Worm (Caenorhabditis elegans) whole organism, L4 larva: ENCODE measurements around the gene lgg-2.
A peak's percentile ranks its signal among the peaks of the same experiment; 100 is the strongest.

ENCODE experiments used
- D1046.2 ChIP-seq: fragments of 200-800 bp; sonication (Bioruptor generic); IDR thresholded peaks from 2 replicates; pipeline ENCODE4 v1.3.6; 2022; ENCODE audit warnings: missing genetic modification characterization, missing compliant biosample characterization
- F10B5.3 ChIP-seq: sonication (generic microtip); optimal IDR thresholded peaks from 2 replicates; lab custom pipeline; 2016; ENCODE audit warnings: mild to moderate bottlenecking, missing genetic modification characterization, missing compliant biosample characterization
- T20F7.1 ChIP-seq: fragments of 200-800 bp; sonication (Bioruptor generic); optimal IDR thresholded peaks from 2 replicates; lab custom pipeline; 2018; ENCODE audit warnings: mild to moderate bottlenecking, missing genetic modification characterization, missing compliant biosample characterization
- Y105C5A.15 ChIP-seq: fragments of 200-800 bp; sonication (Bioruptor generic); IDR thresholded peaks from 2 replicates; pipeline ENCODE4 v1.3.6; 2022; ENCODE audit warnings: missing genetic modification characterization, missing compliant biosample characterization
- Y5F2A.4 ChIP-seq: fragments of 200-800 bp; sonication (Bioruptor generic); optimal IDR thresholded peaks from 2 replicates; lab custom pipeline; 2018; ENCODE audit warnings: mild to moderate bottlenecking, missing genetic modification characterization, missing compliant biosample characterization
- Y75B8A.6 ChIP-seq: fragments of 200-800 bp; sonication (Bioruptor generic); IDR thresholded peaks from 2 replicates; pipeline ENCODE4 v1.3.6; 2022; ENCODE audit warnings: missing genetic modification reagents, missing genetic modification characterization, missing compliant biosample characterization
- ZK337.2 ChIP-seq: fragments of 200-800 bp; sonication (Bioruptor generic); IDR thresholded peaks from 2 replicates; pipeline ENCODE4 v1.3.6; 2022; ENCODE audit warnings: missing genetic modification reagents, missing genetic modification characterization, missing compliant biosample characterization
- ZK546.5 ChIP-seq, 2 experiments: sonication (generic microtip); optimal IDR thresholded peaks; 2 replicates each; lab custom pipeline; 2017; ENCODE audit warnings: missing biosample characterization in 2 of 2, missing genetic modification characterization in 2 of 2
- aha-1 ChIP-seq: fragments of 150-350 bp; peaks from one replicate; lab custom pipeline; 2014; ENCODE audit warnings: missing biosample characterization, missing genetic modification characterization
- aly-2 ChIP-seq: sonication (generic microtip); optimal IDR thresholded peaks from 2 replicates; lab custom pipeline; 2018; ENCODE audit warnings: missing biosample characterization, missing genetic modification characterization
- arid-1 ChIP-seq: fragments of 200-800 bp; sonication (Bioruptor generic); conservative IDR thresholded peaks from 2 replicates; pipeline ENCODE4 v1.3.6; 2022; ENCODE audit warnings: missing genetic modification reagents, missing genetic modification characterization, missing compliant biosample characterization
- ceh-44 ChIP-seq: fragments of 200-800 bp; sonication (Bioruptor generic); IDR thresholded peaks from 2 replicates; pipeline ENCODE4 v1.3.6; 2022; ENCODE audit warnings: missing genetic modification reagents, missing genetic modification characterization, missing compliant biosample characterization
- ceh-62 ChIP-seq: sonication (generic microtip); optimal IDR thresholded peaks from 2 replicates; lab custom pipeline; 2017; ENCODE audit warnings: missing biosample characterization, missing genetic modification characterization
- cey-2 ChIP-seq: sonication (generic microtip); optimal IDR thresholded peaks from 3 replicates; lab custom pipeline; 2017; ENCODE audit warnings: missing genetic modification characterization, mild to moderate bottlenecking, missing compliant biosample characterization, antibody characterized with exemption, borderline replicate concordance; ENCODE audit not compliant: insufficient read depth
- ctbp-1 ChIP-seq: fragments of 200-800 bp; sonication (Bioruptor generic); IDR thresholded peaks from 2 replicates; pipeline ENCODE4 v1.3.6; 2022; ENCODE audit warnings: missing genetic modification reagents, missing genetic modification characterization, missing compliant biosample characterization
- daf-12 ChIP-seq: fragments of 150-350 bp; optimal IDR thresholded peaks from 2 replicates; lab custom pipeline; 2014; ENCODE audit warnings: missing biosample characterization, missing genetic modification reagents, missing genetic modification characterization
- daf-16 ChIP-seq, 3 experiments: sonication (generic microtip); optimal IDR thresholded peaks; 2 replicates each; lab custom pipeline; 2016 to 2017; ENCODE audit warnings: missing genetic modification characterization in 3 of 3, missing genetic modification reagents in 3 of 3, mild to moderate bottlenecking in 2 of 3, missing compliant biosample characterization in 2 of 3, missing biosample characterization in 1 of 3, moderate library complexity in 1 of 3
- daf-8 ChIP-seq: fragments of 200-800 bp; sonication (Bioruptor generic); IDR thresholded peaks from 2 replicates; pipeline ENCODE4 v1.3.6; 2022; ENCODE audit warnings: missing genetic modification characterization, missing compliant biosample characterization
- dmd-9 ChIP-seq: fragments of 200-800 bp; sonication (Bioruptor generic); IDR thresholded peaks from 2 replicates; pipeline ENCODE4 v1.3.6; 2022; ENCODE audit warnings: missing genetic modification reagents, missing genetic modification characterization, missing compliant biosample characterization
- dpl-1 ChIP-seq: fragments of 150-350 bp; optimal IDR thresholded peaks from 2 replicates; lab custom pipeline; 2014; ENCODE audit warnings: missing biosample characterization, missing genetic modification reagents, missing genetic modification characterization
- dve-1 ChIP-seq: sonication (generic microtip); optimal IDR thresholded peaks from 2 replicates; lab custom pipeline; 2017; ENCODE audit warnings: antibody characterized with exemption, mild to moderate bottlenecking, missing genetic modification characterization, missing compliant biosample characterization; ENCODE audit not compliant: insufficient read depth
- fkh-10 ChIP-seq: fragments of 150-350 bp; optimal IDR thresholded peaks from 2 replicates; lab custom pipeline; 2014; ENCODE audit warnings: missing biosample characterization, missing genetic modification reagents, missing genetic modification characterization
- gei-8 ChIP-seq: fragments of 200-800 bp; sonication (Bioruptor generic); optimal IDR thresholded peaks from 2 replicates; lab custom pipeline; 2018; ENCODE audit warnings: mild to moderate bottlenecking, missing genetic modification characterization, missing compliant biosample characterization
- jun-1 ChIP-seq: fragments of 150-350 bp; optimal IDR thresholded peaks from 2 replicates; lab custom pipeline; 2014; ENCODE audit warnings: missing biosample characterization, missing genetic modification reagents, missing genetic modification characterization
- lim-7 ChIP-seq: fragments of 200-800 bp; sonication (Bioruptor generic); IDR thresholded peaks from 2 replicates; pipeline ENCODE4 v1.3.6; 2022; ENCODE audit warnings: missing genetic modification characterization, missing compliant biosample characterization
- lin-13 ChIP-seq: fragments of 150-350 bp; optimal IDR thresholded peaks from 2 replicates; lab custom pipeline; 2014; ENCODE audit warnings: missing biosample characterization, missing genetic modification reagents, missing genetic modification characterization
- lin-15B ChIP-seq: fragments of 150-350 bp; sonication (generic microtip); optimal IDR thresholded peaks from 3 replicates; lab custom pipeline; 2014; ENCODE audit warnings: missing biosample characterization, missing genetic modification characterization
- lin-39 ChIP-seq: fragments of 150-350 bp; optimal IDR thresholded peaks from 2 replicates; lab custom pipeline; 2014; ENCODE audit warnings: missing biosample characterization, missing genetic modification reagents, missing genetic modification characterization
- mdt-29 ChIP-seq: fragments of 200-800 bp; sonication (Bioruptor generic); IDR thresholded peaks from 2 replicates; pipeline ENCODE4 v1.3.6; 2022; ENCODE audit warnings: missing genetic modification reagents, missing genetic modification characterization, missing compliant biosample characterization
- mes-2 ChIP-seq: sonication (generic microtip); optimal IDR thresholded peaks from 2 replicates; lab custom pipeline; 2016; ENCODE audit warnings: missing genotype, mild to moderate bottlenecking, missing genetic modification characterization, missing compliant biosample characterization; ENCODE audit not compliant: poor library complexity, severe bottlenecking
- mxl-2 ChIP-seq: fragments of 200-800 bp; sonication (Bioruptor generic); conservative IDR thresholded peaks from 2 replicates; pipeline ENCODE4 v1.3.6; 2022; ENCODE audit warnings: missing genetic modification reagents, missing genetic modification characterization, missing compliant biosample characterization
- mxl-3 ChIP-seq: fragments of 200-800 bp; sonication (Bioruptor generic); optimal IDR thresholded peaks from 2 replicates; lab custom pipeline; 2018; ENCODE audit warnings: mild to moderate bottlenecking, missing genetic modification characterization, missing compliant biosample characterization
- nhr-10 ChIP-seq: fragments of 150-350 bp; optimal IDR thresholded peaks from 2 replicates; lab custom pipeline; 2014; ENCODE audit warnings: missing biosample characterization, missing genetic modification characterization
- nhr-102 ChIP-seq: sonication (generic microtip); optimal IDR thresholded peaks from 2 replicates; lab custom pipeline; 2016; ENCODE audit warnings: mild to moderate bottlenecking, missing genetic modification characterization, moderate library complexity, missing compliant biosample characterization
- nhr-25 ChIP-seq: sonication (generic microtip); optimal IDR thresholded peaks from 2 replicates; lab custom pipeline; 2017; ENCODE audit warnings: missing genetic modification characterization, mild to moderate bottlenecking, missing compliant biosample characterization, antibody characterized with exemption, moderate library complexity, borderline replicate concordance; ENCODE audit not compliant: insufficient read depth
- nhr-28 ChIP-seq: fragments of 150-350 bp; optimal IDR thresholded peaks from 2 replicates; lab custom pipeline; 2014; ENCODE audit warnings: missing biosample characterization, missing genetic modification characterization
- pha-4 ChIP-seq, 2 experiments: fragments of 150-350 bp in 1 of 2; fragments of 200-800 bp in 1 of 2; sonication (Bioruptor generic) in 1 of 2; IDR thresholded peaks in 1 of 2; optimal IDR thresholded peaks in 1 of 2; 2 replicates each; pipeline versions ENCODE4 v1.3.6 to Lab custom; 2014 to 2022; ENCODE audit warnings: missing genetic modification characterization in 2 of 2, missing genetic modification reagents in 2 of 2, missing biosample characterization in 1 of 2, missing compliant biosample characterization in 1 of 2
- pqm-1 ChIP-seq: sonication (generic microtip); optimal IDR thresholded peaks from 2 replicates; lab custom pipeline; 2017; ENCODE audit warnings: missing biosample characterization, missing genetic modification characterization
- rbr-2 ChIP-seq: sonication (generic microtip); optimal IDR thresholded peaks from 2 replicates; lab custom pipeline; 2016; ENCODE audit warnings: missing genotype, missing genetic modification characterization, missing compliant biosample characterization
- saeg-2 ChIP-seq: fragments of 200-800 bp; sonication (Bioruptor generic); IDR thresholded peaks from 2 replicates; pipeline ENCODE4 v1.3.6; 2022; ENCODE audit warnings: missing genetic modification reagents, missing genetic modification characterization, missing compliant biosample characterization
- snpc-4 ChIP-seq: fragments of 150-350 bp; optimal IDR thresholded peaks from 2 replicates; lab custom pipeline; 2014; ENCODE audit warnings: missing biosample characterization, missing genetic modification characterization
- spr-1 ChIP-seq: sonication (generic microtip); optimal IDR thresholded peaks from 2 replicates; lab custom pipeline; 2016; ENCODE audit warnings: mild to moderate bottlenecking, missing genetic modification characterization, missing compliant biosample characterization
- tag-97 ChIP-seq: fragments of 200-800 bp; sonication (Bioruptor generic); IDR thresholded peaks from 2 replicates; pipeline ENCODE4 v1.3.6; 2022; ENCODE audit warnings: missing genetic modification characterization, missing compliant biosample characterization
- unc-130 ChIP-seq: sonication (generic microtip); optimal IDR thresholded peaks from 2 replicates; lab custom pipeline; 2016; ENCODE audit warnings: missing genetic modification reagents, missing genetic modification characterization, missing compliant biosample characterization
- unc-39 ChIP-seq: sonication (generic microtip); optimal IDR thresholded peaks from 2 replicates; lab custom pipeline; 2017; ENCODE audit warnings: missing biosample characterization, missing genetic modification characterization
- vab-7 ChIP-seq: fragments of 200-800 bp; sonication (Bioruptor generic); IDR thresholded peaks from 2 replicates; pipeline ENCODE4 v1.3.6; 2022; ENCODE audit warnings: missing genetic modification reagents, missing genetic modification characterization, missing compliant biosample characterization
- zag-1 ChIP-seq: fragments of 150-350 bp; optimal IDR thresholded peaks from 2 replicates; lab custom pipeline; 2014; ENCODE audit warnings: missing biosample characterization, missing genetic modification characterization
- zip-2 ChIP-seq: fragments of 150-350 bp; optimal IDR thresholded peaks from 2 replicates; lab custom pipeline; 2014; ENCODE audit warnings: missing biosample characterization, missing genetic modification characterization
- ztf-7 ChIP-seq: fragments of 150-350 bp; optimal IDR thresholded peaks from 2 replicates; lab custom pipeline; 2014; ENCODE audit warnings: missing biosample characterization, missing genetic modification characterization

Gene lgg-2

ce11 chrIV:10935853-10936491, at the start of gene lgg-2:
lgg-2 (minus strand) TSS chrIV:10935903.
- TF ChIP-seq Y5F2A.4 (GFP tag; lab: Kevin White, UChicago) (peak; percentile 12), snpc-4 (no peak), dve-1 (tag; lab: Kevin White, UChicago) (peak; percentile 97), mxl-2 (GFP tag; lab: Robert Waterston, UW) (0 out of 2 replicates have a peak, but pooled peaks have one; percentile 31), F10B5.3 (tag; lab: Kevin White, UChicago) (peak; percentile 6), fkh-10 (peak; percentile 47), pha-4 (GFP tag; IDR thresholded peaks at IDR 0.05; lab: Robert Waterston, UW) (peak; percentile 78), pha-4 (tag; optimal IDR thresholded peaks at IDR 0.05; lab: Kevin White, UChicago) (peak; percentile 98), T20F7.1 (GFP tag; lab: Kevin White, UChicago) (peak; percentile 83), ctbp-1 (peak; percentile 87), daf-8 (GFP tag; lab: Robert Waterston, UW) (no peak), mes-2 (tag; lab: Kevin White, UChicago) (peak; percentile 86), lin-39 (tag; lab: Kevin White, UChicago) (peak; percentile 1), vab-7 (GFP tag; lab: Robert Waterston, UW) (no peak), ceh-62 (tag; lab: Kevin White, UChicago) (no peak), Y105C5A.15 (peak; percentile 58; the same call in 1 of the 2 replicates), nhr-102 (peak; percentile 92), jun-1 (peak; percentile 91), ZK337.2 (GFP tag; lab: Robert Waterston, UW) (no peak), rbr-2 (tag; lab: Kevin White, UChicago) (no peak), mdt-29 (GFP tag; lab: Robert Waterston, UW) (peak; percentile 93), daf-12 (tag; lab: Kevin White, UChicago) (no peak), aha-1 (tag; lab: Kevin White, UChicago) (peak; percentile 100), gei-8 (GFP tag; lab: Kevin White, UChicago) (peak; percentile 75), D1046.2 (GFP tag; lab: Robert Waterston, UW) (no peak), ZK546.5 (tag; optimal IDR thresholded peaks at IDR 0.05; lab: Kevin White, UChicago) (no peak), dmd-9 (GFP tag; lab: Robert Waterston, UW) (no peak), dpl-1 (peak; percentile 66), cey-2 (peak; percentile 63), nhr-25 (peak; percentile 86), daf-16 (GFP tag; optimal IDR thresholded peaks at IDR 0.05; lab: Kevin White, UChicago) (peak; percentile 63 to 70), daf-16 (tag; optimal IDR thresholded peaks at IDR 0.05; lab: Kevin White, UChicago) (peak; percentile 93), arid-1 (peak; percentile 69; the same call in 1 of the 2 replicates), lin-13 (GFP tag; lab: Kevin White, UChicago) (peak; percentile 89), lin-15B (no peak), saeg-2 (GFP tag; lab: Robert Waterston, UW) (peak; percentile 89), unc-130 (GFP tag; lab: Kevin White, UChicago) (no peak), Y75B8A.6 (GFP tag; lab: Robert Waterston, UW) (no peak), ceh-44 (GFP tag; lab: Robert Waterston, UW) (no peak), spr-1 (peak; percentile 82), mxl-3 (GFP tag; lab: Kevin White, UChicago) (peak; percentile 84), zip-2 (tag; lab: Kevin White, UChicago) (no peak), tag-97 (GFP tag; lab: Robert Waterston, UW) (no peak), aly-2 (no peak), nhr-28 (peak; percentile 96), zag-1 (tag; lab: Kevin White, UChicago) (peak; percentile 26), lim-7 (GFP tag; lab: Robert Waterston, UW) (no peak), pqm-1 (peak; percentile 74), nhr-10 (tag; lab: Kevin White, UChicago) (peak; percentile 80), unc-39 (no peak), ztf-7 (tag; lab: Kevin White, UChicago) (peak; percentile 85)
